Fruit fly (Drosophila melanogaster) whole organism, embryonic: Measurements from ENCODE around the gene CG17107.

Source experiments
- Aef1 ChIP-seq: fragments of 200-800 bp; sonication (Bioruptor generic); IDR thresholded peaks from 3 replicates; pipeline ENCODE4 v1.3.6; 2022; ENCODE audit warnings: missing biosample characterization, missing genetic modification characterization
- Awh ChIP-seq: fragments of 200-800 bp; sonication (Bioruptor generic); IDR thresholded peaks from 2 replicates; pipeline ENCODE4, ENCODE4 v1.3.6; 2022; ENCODE audit warnings: missing biosample characterization, missing genetic modification characterization
- CG10209 ChIP-seq: fragments of 200-800 bp; sonication (Bioruptor generic); optimal IDR thresholded peaks from 3 replicates; lab custom pipeline; 2017; ENCODE audit warnings: missing biosample characterization, mild to moderate bottlenecking, missing genetic modification characterization, missing genetic modification reagents
- CG10267 ChIP-seq: fragments of 200-800 bp; sonication (Bioruptor generic); optimal IDR thresholded peaks from 2 replicates; lab custom pipeline; 2018; ENCODE audit warnings: missing biosample characterization, mild to moderate bottlenecking, missing genetic modification characterization, moderate library complexity
- CG10462 ChIP-seq: fragments of 200-800 bp; sonication (Bioruptor generic); optimal IDR thresholded peaks from 2 replicates; lab custom pipeline; 2016; ENCODE audit warnings: missing biosample characterization, missing genetic modification characterization
- CG10979 ChIP-seq: fragments of 200-800 bp; sonication (Bioruptor generic); optimal IDR thresholded peaks from 2 replicates; lab custom pipeline; 2018; ENCODE audit warnings: missing biosample characterization, mild to moderate bottlenecking, missing genetic modification characterization, moderate library complexity
- CG11456 ChIP-seq: fragments of 200-800 bp; sonication (Bioruptor generic); IDR thresholded peaks from 3 replicates; pipeline ENCODE4 v1.3.6; 2022; ENCODE audit warnings: missing biosample characterization, missing genetic modification characterization
- CG11695 ChIP-seq: fragments of 200-800 bp; sonication (Bioruptor generic); IDR thresholded peaks from 3 replicates; pipeline ENCODE4 v1.3.6; 2022; ENCODE audit warnings: missing biosample characterization, missing genetic modification characterization
- CG12659 ChIP-seq: fragments of 200-800 bp; sonication (Bioruptor generic); optimal IDR thresholded peaks from 3 replicates; lab custom pipeline; 2017; ENCODE audit warnings: mild to moderate bottlenecking, missing biosample characterization, missing genetic modification reagents, missing genetic modification characterization
- CG14710 ChIP-seq: fragments of 200-800 bp; sonication (Bioruptor generic); optimal IDR thresholded peaks from 3 replicates; lab custom pipeline; 2019; ENCODE audit warnings: missing biosample characterization, mild to moderate bottlenecking, missing genetic modification characterization, moderate library complexity
- CG1647 ChIP-seq: fragments of 200-800 bp; sonication (Bioruptor generic); optimal IDR thresholded peaks from 3 replicates; lab custom pipeline; 2016; ENCODE audit warnings: missing biosample characterization, missing genetic modification characterization
- CG16813 ChIP-seq: fragments of 200-800 bp; sonication (Bioruptor generic); IDR thresholded peaks from 3 replicates; pipeline ENCODE4 v1.3.6; 2022; ENCODE audit warnings: missing biosample characterization, missing genetic modification characterization; ENCODE audit not compliant: partially characterized antibody
- CG17328 ChIP-seq: fragments of 200-800 bp; sonication (Bioruptor generic); IDR thresholded peaks from 2 replicates; pipeline ENCODE4 v1.3.6; 2022; ENCODE audit warnings: missing biosample characterization, missing genetic modification characterization
- CG17612 ChIP-seq: fragments of 200-800 bp; sonication (Bioruptor generic); IDR thresholded peaks from 2 replicates; pipeline ENCODE4 v1.3.6; 2022; ENCODE audit warnings: missing biosample characterization, missing genetic modification characterization
- CG2129 ChIP-seq: fragments of 200-800 bp; sonication (Bioruptor generic); IDR thresholded peaks from 2 replicates; pipeline ENCODE4 v1.3.6; 2022; ENCODE audit warnings: missing biosample characterization, missing genetic modification characterization; ENCODE audit not compliant: partially characterized antibody
- CG30431 ChIP-seq: fragments of 200-800 bp; sonication (Bioruptor generic); optimal IDR thresholded peaks from 2 replicates; lab custom pipeline; 2017; ENCODE audit warnings: missing biosample characterization, missing genetic modification characterization
- CG33557 ChIP-seq: fragments of 200-800 bp; sonication (Bioruptor generic); optimal IDR thresholded peaks from 2 replicates; lab custom pipeline; 2019; ENCODE audit warnings: missing biosample characterization, mild to moderate bottlenecking, missing genetic modification characterization, moderate library complexity
- CG34224 ChIP-seq: fragments of 200-800 bp; sonication (Bioruptor generic); IDR thresholded peaks from 3 replicates; pipeline ENCODE4 v1.3.6; 2022; ENCODE audit warnings: missing biosample characterization, missing genetic modification characterization; ENCODE audit not compliant: partially characterized antibody
- CG6689 ChIP-seq: fragments of 200-800 bp; sonication (Bioruptor generic); IDR thresholded peaks from 2 replicates; pipeline ENCODE4 v1.3.6; 2022; ENCODE audit warnings: missing biosample characterization, missing genetic modification characterization
- CG6813 ChIP-seq: fragments of 200-800 bp; sonication (Bioruptor generic); optimal IDR thresholded peaks from 2 replicates; lab custom pipeline; 2017; ENCODE audit warnings: missing biosample characterization, missing genetic modification characterization, mild to moderate bottlenecking, moderate library complexity, missing genetic modification reagents
- CG7372 ChIP-seq: fragments of 200-800 bp; sonication (Bioruptor generic); IDR thresholded peaks from 2 replicates; pipeline ENCODE4 v1.3.6; 2022; ENCODE audit warnings: missing biosample characterization, missing genetic modification characterization
- CG9609 ChIP-seq: fragments of 200-800 bp; sonication (Bioruptor generic); optimal IDR thresholded peaks from 3 replicates; lab custom pipeline; 2016; ENCODE audit warnings: missing biosample characterization, missing genetic modification characterization
- Camta ChIP-seq: fragments of 200-800 bp; sonication (Bioruptor generic); optimal IDR thresholded peaks from 2 replicates; lab custom pipeline; 2016; ENCODE audit warnings: missing biosample characterization, missing genetic modification characterization
- CoRest ChIP-seq: fragments of 200-800 bp; sonication (Bioruptor generic); optimal IDR thresholded peaks from 3 replicates; lab custom pipeline; 2018; ENCODE audit warnings: missing biosample characterization, mild to moderate bottlenecking, missing genetic modification characterization, moderate library complexity
- D ChIP-seq, 2 experiments: fragments of 200-800 bp in 1 of 2; fragments of >200 bp in 1 of 2; sonication (Bioruptor generic) in 1 of 2; optimal IDR thresholded peaks; 2 replicates in 1 of 2; 3 replicates in 1 of 2; lab custom pipeline; 2017; ENCODE audit warnings: mild to moderate bottlenecking in 1 of 2, missing biosample characterization in 1 of 2, missing genetic modification characterization in 1 of 2, missing genetic modification reagents in 1 of 2
- D19B ChIP-seq: fragments of 200-800 bp; sonication (Bioruptor generic); optimal IDR thresholded peaks from 2 replicates; lab custom pipeline; 2017; ENCODE audit warnings: missing biosample characterization, mild to moderate bottlenecking, missing genetic modification characterization
- H15 ChIP-seq: fragments of 200-800 bp; sonication (Bioruptor generic); IDR thresholded peaks from 3 replicates; pipeline ENCODE4 v1.3.6; 2022; ENCODE audit warnings: missing biosample characterization, missing genetic modification characterization
- HmgZ ChIP-seq: fragments of 200-800 bp; sonication (Bioruptor generic); optimal IDR thresholded peaks from 2 replicates; lab custom pipeline; 2018; ENCODE audit warnings: missing biosample characterization, mild to moderate bottlenecking, missing genetic modification characterization
- Hr51 ChIP-seq, 2 experiments: fragments of 200-800 bp; sonication (Bioruptor generic); optimal IDR thresholded peaks; 2 replicates in 1 of 2; 3 replicates in 1 of 2; lab custom pipeline; 2016 to 2018; ENCODE audit warnings: missing biosample characterization in 2 of 2, missing genetic modification characterization in 2 of 2, mild to moderate bottlenecking in 1 of 2, moderate library complexity in 1 of 2
- Jarid2 ChIP-seq: fragments of 200-800 bp; sonication (Bioruptor generic); optimal IDR thresholded peaks from 3 replicates; lab custom pipeline; 2017; ENCODE audit warnings: mild to moderate bottlenecking, missing biosample characterization, missing genetic modification reagents, missing genetic modification characterization
- NFAT ChIP-seq: fragments of 200-800 bp; sonication (Bioruptor generic); IDR thresholded peaks from 2 replicates; pipeline ENCODE4 v1.3.6; 2022; ENCODE audit warnings: missing biosample characterization, missing genetic modification characterization
- NfI ChIP-seq: fragments of 200-800 bp; sonication (Bioruptor generic); optimal IDR thresholded peaks from 3 replicates; lab custom pipeline; 2018; ENCODE audit warnings: missing biosample characterization, mild to moderate bottlenecking, missing genetic modification characterization, moderate library complexity
- Rx ChIP-seq: fragments of 200-800 bp; sonication (Bioruptor generic); IDR thresholded peaks from 2 replicates; pipeline ENCODE4 v1.3.6; 2022; ENCODE audit warnings: missing biosample characterization, missing genetic modification characterization
- Sox102F ChIP-seq: fragments of 200-800 bp; sonication (Bioruptor generic); optimal IDR thresholded peaks from 2 replicates; lab custom pipeline; 2018; ENCODE audit warnings: missing biosample characterization, mild to moderate bottlenecking, missing genetic modification characterization, moderate library complexity
- Spps ChIP-seq: fragments of 200-800 bp; sonication (Bioruptor generic); optimal IDR thresholded peaks from 2 replicates; lab custom pipeline; 2018; ENCODE audit warnings: missing biosample characterization, mild to moderate bottlenecking, missing genetic modification characterization
- az2 ChIP-seq: fragments of 200-800 bp; sonication (Bioruptor generic); optimal IDR thresholded peaks from 3 replicates; lab custom pipeline; 2016; ENCODE audit warnings: missing biosample characterization, missing genetic modification characterization
- bsh ChIP-seq, 2 experiments: fragments of 200-800 bp; sonication (Bioruptor generic); optimal IDR thresholded peaks; 2 replicates each; lab custom pipeline; 2017 to 2018; ENCODE audit warnings: mild to moderate bottlenecking in 2 of 2, missing biosample characterization in 2 of 2, missing genetic modification characterization in 2 of 2, moderate library complexity in 1 of 2
- cg ChIP-seq: fragments of 200-800 bp; sonication (Bioruptor generic); optimal IDR thresholded peaks from 3 replicates; lab custom pipeline; 2019; ENCODE audit warnings: missing biosample characterization, mild to moderate bottlenecking, missing genetic modification characterization, moderate library complexity
- chn ChIP-seq: fragments of 200-800 bp; sonication (Bioruptor generic); optimal IDR thresholded peaks from 2 replicates; lab custom pipeline; 2016; ENCODE audit warnings: missing biosample characterization, missing genetic modification characterization
- cwo ChIP-seq: fragments of 200-800 bp; sonication (Bioruptor generic); optimal IDR thresholded peaks from 3 replicates; lab custom pipeline; 2017; ENCODE audit warnings: missing biosample characterization, missing genetic modification characterization, mild to moderate bottlenecking, moderate library complexity, missing genetic modification reagents
- ems ChIP-seq: fragments of 200-800 bp; sonication (Bioruptor generic); optimal IDR thresholded peaks from 3 replicates; lab custom pipeline; 2016; ENCODE audit warnings: missing biosample characterization, missing genetic modification characterization
- fu2 ChIP-seq: fragments of 200-800 bp; sonication (Bioruptor generic); optimal IDR thresholded peaks from 2 replicates; lab custom pipeline; 2016; ENCODE audit warnings: missing biosample characterization, missing genetic modification characterization
- gro ChIP-seq: fragments of 200-800 bp; sonication (Bioruptor generic); optimal IDR thresholded peaks from 2 replicates; lab custom pipeline; 2016; ENCODE audit warnings: missing biosample characterization, missing genetic modification characterization
- nmo ChIP-seq: fragments of 200-800 bp; sonication (Bioruptor generic); optimal IDR thresholded peaks from 2 replicates; lab custom pipeline; 2018; ENCODE audit warnings: missing biosample characterization, mild to moderate bottlenecking, missing genetic modification characterization, moderate library complexity
- scrt ChIP-seq: fragments of 200-800 bp; sonication (Bioruptor generic); optimal IDR thresholded peaks from 2 replicates; lab custom pipeline; 2018; ENCODE audit warnings: missing biosample characterization, mild to moderate bottlenecking, missing genetic modification characterization, moderate library complexity
- tup ChIP-seq: fragments of 200-800 bp; sonication (Bioruptor generic); optimal IDR thresholded peaks from 2 replicates; lab custom pipeline; 2016; ENCODE audit warnings: missing biosample characterization, mild to moderate bottlenecking, missing genetic modification characterization, moderate library complexity
- tx ChIP-seq: fragments of 200-800 bp; sonication (Bioruptor generic); optimal IDR thresholded peaks from 2 replicates; lab custom pipeline; 2016; ENCODE audit warnings: missing biosample characterization, missing genetic modification characterization
- zfh1 ChIP-seq: fragments of 200-800 bp; sonication (Bioruptor generic); IDR thresholded peaks from 3 replicates; pipeline ENCODE4 v1.3.6; 2022; ENCODE audit warnings: missing biosample characterization, missing genetic modification characterization
- zfh2 ChIP-seq: fragments of 200-800 bp; sonication (Bioruptor generic); optimal IDR thresholded peaks from 2 replicates; lab custom pipeline; 2016; ENCODE audit warnings: missing biosample characterization, missing genetic modification characterization

Gene CG17107

DNA sequence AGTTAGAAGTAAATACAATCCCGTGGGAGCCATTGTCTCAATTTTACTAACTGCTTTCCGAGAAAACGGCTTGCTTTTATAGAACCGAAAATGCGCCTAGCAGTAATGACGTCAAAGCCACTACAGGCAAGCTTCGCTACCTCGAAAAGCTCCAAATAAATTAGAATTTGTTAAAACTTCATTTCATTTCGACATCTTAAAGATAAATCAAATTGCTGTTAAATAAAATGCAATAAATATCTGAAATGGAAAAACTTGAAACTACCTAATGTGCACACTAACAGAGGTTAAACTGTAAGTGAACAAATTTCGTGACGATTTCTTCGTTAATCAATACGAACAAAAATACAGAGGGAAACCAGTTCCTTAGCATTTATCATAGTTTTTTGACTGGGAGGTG, 16.3 kb downstream of the CG17107 start, which contains the start of gene CG7300 (continued):
- TF ChIP-seq NFAT (GFP tag; lab: Robert Waterston, UW) (peak; percentile 64; the same call in 1 of the 2 replicates), scrt (GFP tag; lab: Kevin White, UChicago) (peak; percentile 26), CG10979 (tag; lab: Kevin White, UChicago) (peak; percentile 54), ems (GFP tag; lab: Kevin White, UChicago) (peak; percentile 29), Jarid2 (no peak), zfh2 (GFP tag; lab: Kevin White, UChicago) (no peak), az2 (peak; percentile 31), tx (GFP tag; lab: Kevin White, UChicago) (no peak), CG16813 (GFP tag; lab: Robert Waterston, UW) (no peak), NfI (GFP tag; lab: Kevin White, UChicago) (peak; percentile 46), CG6813 (GFP tag; lab: Kevin White, UChicago) (peak; percentile 8), CG1647 (GFP tag; lab: Kevin White, UChicago) (peak; percentile 38), CG2129 (GFP tag; lab: Robert Waterston, UW) (no peak), Rx (GFP tag; lab: Robert Waterston, UW) (no peak), cwo (GFP tag; lab: Kevin White, UChicago) (peak; percentile 48), CG33557 (no peak), CG12659 (GFP tag; lab: Kevin White, UChicago) (peak; percentile 49), CG34224 (GFP tag; lab: Robert Waterston, UW) (no peak), CG17328 (GFP tag; lab: Robert Waterston, UW) (peak; percentile 49), CG17612 (GFP tag; lab: Robert Waterston, UW) (0 out of 2 replicates have a peak, but pooled peaks have one; percentile 25), Hr51 (GFP tag; optimal IDR thresholded peaks at IDR 0.05; lab: Kevin White, UChicago) (peak; percentile 6 to 40), CG11456 (GFP tag; lab: Robert Waterston, UW) (peak; percentile 76), CG10267 (tag; lab: Kevin White, UChicago) (peak; percentile 27), CG14710 (tag; lab: Kevin White, UChicago) (peak; percentile 8), CG7372 (peak; percentile 58; the same call in 1 of the 2 replicates), CG10462 (GFP tag; lab: Kevin White, UChicago) (peak; percentile 10), Aef1 (GFP tag; lab: Robert Waterston, UW) (peak; percentile 57; the same call in 2 of the 3 replicates), CG30431 (GFP tag; lab: Kevin White, UChicago) (peak; percentile 9), CG9609 (peak; percentile 28), D (optimal IDR thresholded peaks at IDR 0.05; lab: Kevin White, UChicago) (no peak), D (GFP tag; optimal IDR thresholded peaks at IDR 0.05; lab: Kevin White, UChicago) (peak; percentile 0), HmgZ (tag; lab: Kevin White, UChicago) (peak; percentile 20), zfh1 (GFP tag; lab: Robert Waterston, UW) (peak; percentile 50; the same call in 2 of the 3 replicates), gro (GFP tag; lab: Kevin White, UChicago) (peak; percentile 75), CG6689 (GFP tag; lab: Robert Waterston, UW) (peak; percentile 57), Camta (peak; percentile 9), fu2 (GFP tag; lab: Kevin White, UChicago) (peak; percentile 38), D19B (GFP tag; lab: Kevin White, UChicago) (peak; percentile 11), bsh (GFP tag; optimal IDR thresholded peaks at IDR 0.05; lab: Kevin White, UChicago) (peak in 1 of 2 experiments; percentile 73), CoRest (peak; percentile 48), cg (GFP tag; lab: Kevin White, UChicago) (no peak), Sox102F (GFP tag; lab: Kevin White, UChicago) (peak; percentile 64), H15 (GFP tag; lab: Robert Waterston, UW) (0 out of 3 replicates have a peak, but pooled peaks have one; percentile 10), CG11695 (GFP tag; lab: Robert Waterston, UW) (peak; percentile 69; the same call in 2 of the 3 replicates), CG10209 (GFP tag; lab: Kevin White, UChicago) (peak; percentile 31), Awh (GFP tag; lab: Robert Waterston, UW) (peak; percentile 59), Spps (tag; lab: Kevin White, UChicago) (peak; percentile 40), tup (GFP tag; lab: Kevin White, UChicago) (no peak), nmo (peak; percentile 59), chn (GFP tag; lab: Kevin White, UChicago) (peak; percentile 17)
